In the genomic region with DNA sequence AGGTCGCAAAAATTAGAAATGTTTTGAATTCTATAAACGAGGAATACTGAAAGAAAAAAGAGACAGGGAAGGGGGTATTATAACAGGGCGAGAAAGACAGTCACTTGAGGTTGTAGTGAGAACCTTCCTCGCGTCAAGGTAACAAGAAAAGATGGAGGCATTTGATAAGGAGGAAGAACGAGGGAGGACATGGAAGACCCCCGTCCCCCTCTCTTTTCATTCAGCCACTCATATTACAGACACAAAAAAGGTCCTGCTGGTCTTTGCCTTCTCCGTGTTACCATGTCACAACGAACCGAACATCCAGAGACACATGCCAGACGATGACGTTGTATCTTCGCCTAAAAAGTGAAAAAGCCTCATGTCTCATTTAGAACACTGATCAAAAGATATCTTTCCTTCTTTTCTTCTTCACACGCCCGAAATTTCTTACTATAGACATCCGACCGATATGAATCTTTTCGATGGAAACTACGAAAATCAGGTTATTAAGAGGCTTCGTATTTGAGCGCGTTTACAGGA, we compare ENCODE assay signal across 2 worm cellular contexts.
TF ChIP-seq lines count a peak whose summit lies in the region.

No protein-coding gene starts in this region.

TF ChIP-seq in whole organism, L3 larva, 47 proteins besides CTCF, POLR2A, EP300 and RAD21 (continued from another document):
- TF ChIP-seq ceh-28 (tag; optimal IDR thresholded peaks at IDR 0.05; lab: Kevin White, UChicago) (no peak), nfya-1 (tag; optimal IDR thresholded peaks at IDR 0.05; lab: Kevin White, UChicago; ENCODE audit: insufficient read depth) (no peak), nhr-43 (tag; optimal IDR thresholded peaks at IDR 0.05; lab: Kevin White, UChicago; ENCODE audit: poor library complexity, severe bottlenecking) (peak; percentile 8), nhr-67 (tag; optimal IDR thresholded peaks at IDR 0.05; lab: Kevin White, UChicago) (no peak), fos-1 (tag; optimal IDR thresholded peaks at IDR 0.05; lab: Kevin White, UChicago) (no peak), nhr-76 (tag; optimal IDR thresholded peaks at IDR 0.05; lab: Kevin White, UChicago) (no peak), aly-2 (tag; optimal IDR thresholded peaks at IDR 0.05; lab: Kevin White, UChicago) (no peak), nhr-237 (tag; optimal IDR thresholded peaks at IDR 0.05; lab: Kevin White, UChicago) (no peak), eor-1 (tag; optimal IDR thresholded peaks at IDR 0.05; lab: Kevin White, UChicago) (no peak), ceh-9 (tag; optimal IDR thresholded peaks at IDR 0.05; lab: Kevin White, UChicago) (no peak), elt-2 (tag; optimal IDR thresholded peaks at IDR 0.05; lab: Kevin White, UChicago) (no peak), fkh-2 (tag; optimal IDR thresholded peaks at IDR 0.05; lab: Kevin White, UChicago) (no peak), sea-2 (GFP tag; optimal IDR thresholded peaks at IDR 0.05; lab: Kevin White, UChicago) (no peak), ZK546.5 (tag; optimal IDR thresholded peaks at IDR 0.05; lab: Kevin White, UChicago) (no peak), lsy-12 (tag; optimal IDR thresholded peaks at IDR 0.05; lab: Kevin White, UChicago) (no peak), zag-1 (tag; optimal IDR thresholded peaks at IDR 0.05; lab: Kevin White, UChicago) (no peak), nhr-25 (tag; optimal IDR thresholded peaks at IDR 0.05; lab: Kevin White, UChicago) (peak; percentile 38), pha-4 (tag; optimal IDR thresholded peaks at IDR 0.05; lab: Kevin White, UChicago) (no peak), egl-27 (tag; optimal IDR thresholded peaks at IDR 0.05; lab: Kevin White, UChicago) (no peak), nhr-77 (tag; optimal IDR thresholded peaks at IDR 0.05; lab: Kevin White, UChicago) (no peak), nhr-23 (tag; optimal IDR thresholded peaks at IDR 0.05; lab: Kevin White, UChicago) (peak; percentile 17), mml-1 (tag; optimal IDR thresholded peaks at IDR 0.05; lab: Kevin White, UChicago) (no peak), snpc-4 (tag; optimal IDR thresholded peaks at IDR 0.05; lab: Kevin White, UChicago) (no peak)
TF ChIP-seq in whole organism, L3 larva: peak in this region for 5.

TF ChIP-seq in whole organism, L4 larva, 104 proteins besides CTCF, POLR2A, EP300 and RAD21 (continued from another document):
- TF ChIP-seq dmd-6 (GFP tag; IDR thresholded peaks at IDR 0.05; lab: Robert Waterston, UW) (0 out of 2 replicates have a peak, but pooled peaks have one; percentile 6), aha-1 (tag; lab: Kevin White, UChicago) (no peak), unc-130 (GFP tag; optimal IDR thresholded peaks at IDR 0.05; lab: Kevin White, UChicago) (no peak), ceh-82 (tag; optimal IDR thresholded peaks at IDR 0.05; lab: Kevin White, UChicago) (no peak)
